Fruit fly (Drosophila melanogaster) whole organism, embryonic: ENCODE results near the gene Bem46.

Experiments
- Atf6 ChIP-seq: fragments of 200-800 bp; sonication (Bioruptor generic); IDR thresholded peaks from 2 replicates; pipeline ENCODE4 v1.3.6; 2022; ENCODE audit warnings: missing biosample characterization, missing genetic modification characterization
- Blimp-1 ChIP-seq: fragments of 200-800 bp; sonication (Bioruptor generic); optimal IDR thresholded peaks from 3 replicates; lab custom pipeline; 2018; ENCODE audit warnings: missing biosample characterization, missing genetic modification characterization, mild to moderate bottlenecking, moderate library complexity, missing genetic modification reagents
- CG10565 ChIP-seq: fragments of 200-800 bp; sonication (Bioruptor generic); optimal IDR thresholded peaks from 3 replicates; lab custom pipeline; 2016; ENCODE audit warnings: missing biosample characterization, mild to moderate bottlenecking, missing genetic modification characterization
- CG11695 ChIP-seq: fragments of 200-800 bp; sonication (Bioruptor generic); IDR thresholded peaks from 3 replicates; pipeline ENCODE4 v1.3.6; 2022; ENCODE audit warnings: missing biosample characterization, missing genetic modification characterization
- CG12104 ChIP-seq: fragments of 200-800 bp; sonication (Bioruptor generic); optimal IDR thresholded peaks from 3 replicates; lab custom pipeline; 2016; ENCODE audit warnings: missing biosample characterization, missing genetic modification characterization
- CG12236 ChIP-seq: fragments of 200-800 bp; sonication (Bioruptor generic); optimal IDR thresholded peaks from 2 replicates; lab custom pipeline; 2016; ENCODE audit warnings: missing biosample characterization, missing genetic modification characterization
- CG14441 ChIP-seq: fragments of 200-800 bp; sonication (Bioruptor generic); IDR thresholded peaks from 2 replicates; pipeline ENCODE4 v1.3.6; 2022; ENCODE audit warnings: missing biosample characterization, missing genetic modification characterization
- CG1603 ChIP-seq: fragments of 200-800 bp; sonication (Bioruptor generic); optimal IDR thresholded peaks from 2 replicates; lab custom pipeline; 2019; ENCODE audit warnings: missing biosample characterization, mild to moderate bottlenecking, missing genetic modification characterization, moderate library complexity
- CG17359 ChIP-seq: fragments of 200-800 bp; sonication (Bioruptor generic); optimal IDR thresholded peaks from 3 replicates; lab custom pipeline; 2018; ENCODE audit warnings: missing biosample characterization, mild to moderate bottlenecking, missing genetic modification characterization, moderate library complexity
- CG18599 ChIP-seq: fragments of 200-800 bp; sonication (Bioruptor generic); optimal IDR thresholded peaks from 3 replicates; lab custom pipeline; 2017; ENCODE audit warnings: missing biosample characterization, missing genetic modification characterization, mild to moderate bottlenecking, moderate library complexity, missing genetic modification reagents
- CG18764 ChIP-seq: fragments of 200-800 bp; sonication (Bioruptor generic); optimal IDR thresholded peaks from 3 replicates; lab custom pipeline; 2016; ENCODE audit warnings: missing biosample characterization, missing genetic modification characterization
- CG32532 ChIP-seq: fragments of 200-800 bp; sonication (Bioruptor generic); IDR thresholded peaks from 2 replicates; pipeline ENCODE4 v1.3.6; 2022; ENCODE audit warnings: missing biosample characterization, missing genetic modification characterization
- CG6689 ChIP-seq: fragments of 200-800 bp; sonication (Bioruptor generic); IDR thresholded peaks from 2 replicates; pipeline ENCODE4 v1.3.6; 2022; ENCODE audit warnings: missing biosample characterization, missing genetic modification characterization
- CG7556 ChIP-seq: fragments of 200-800 bp; sonication (Bioruptor generic); optimal IDR thresholded peaks from 2 replicates; lab custom pipeline; 2017; ENCODE audit warnings: missing biosample characterization, mild to moderate bottlenecking, missing genetic modification characterization
- CG9932 ChIP-seq: fragments of 200-800 bp; sonication (Bioruptor generic); IDR thresholded peaks from 2 replicates; pipeline ENCODE4 v1.3.6; 2022; ENCODE audit warnings: missing biosample characterization, missing genetic modification characterization
- D19A ChIP-seq: fragments of 200-800 bp; optimal IDR thresholded peaks from 3 replicates; lab custom pipeline; 2019; ENCODE audit warnings: missing biosample characterization, mild to moderate bottlenecking, missing genetic modification characterization, moderate library complexity
- Drgx ChIP-seq: fragments of 200-800 bp; sonication (Bioruptor generic); IDR thresholded peaks from 2 replicates; pipeline ENCODE4 v1.3.6; 2022; ENCODE audit warnings: missing biosample characterization, missing genetic modification characterization
- Fer1 ChIP-seq: fragments of 200-800 bp; sonication (Bioruptor generic); optimal IDR thresholded peaks from 2 replicates; lab custom pipeline; 2017; ENCODE audit warnings: missing biosample characterization, mild to moderate bottlenecking, missing genetic modification characterization
- GATAe ChIP-seq: fragments of 200-800 bp; sonication (Bioruptor generic); conservative IDR thresholded peaks from 2 replicates; pipeline ENCODE4 v1.3.6; 2022; ENCODE audit warnings: missing biosample characterization, missing genetic modification characterization
- HLH3B ChIP-seq: fragments of 200-800 bp; sonication (Bioruptor generic); IDR thresholded peaks from 2 replicates; pipeline ENCODE4 v1.3.6; 2022; ENCODE audit warnings: missing biosample characterization, missing genetic modification characterization
- Hmr ChIP-seq: fragments of 200-800 bp; sonication (Bioruptor generic); optimal IDR thresholded peaks from 3 replicates; lab custom pipeline; 2017; ENCODE audit warnings: mild to moderate bottlenecking, missing biosample characterization, missing genetic modification reagents, missing genetic modification characterization
- Med ChIP-seq: fragments of 200-800 bp; sonication (Bioruptor generic); peaks from one replicate; lab custom pipeline; 2016; ENCODE audit warnings: missing biosample characterization, missing genetic modification characterization, mild to moderate bottlenecking, inconsistent platforms, moderate library complexity
- Mes4 ChIP-seq: fragments of 200-800 bp; sonication (Bioruptor generic); optimal IDR thresholded peaks from 2 replicates; lab custom pipeline; 2016; ENCODE audit warnings: missing biosample characterization, missing genetic modification characterization
- Optix ChIP-seq: fragments of 200-800 bp; sonication (Bioruptor generic); IDR thresholded peaks from 3 replicates; pipeline ENCODE4 v1.3.6; 2022; ENCODE audit warnings: missing biosample characterization, missing genetic modification characterization
- PHDP ChIP-seq: fragments of 200-800 bp; sonication (Bioruptor generic); optimal IDR thresholded peaks from 3 replicates; lab custom pipeline; 2018; ENCODE audit warnings: missing biosample characterization, mild to moderate bottlenecking, missing genetic modification characterization, moderate library complexity
- Sry-δ ChIP-seq: fragments of 200-800 bp; sonication (Bioruptor generic); optimal IDR thresholded peaks from 2 replicates; lab custom pipeline; 2016; ENCODE audit warnings: missing biosample characterization, missing genetic modification characterization
- Xrp1 ChIP-seq: fragments of 200-800 bp; sonication (Bioruptor generic); IDR thresholded peaks from 2 replicates; pipeline ENCODE4 v1.3.6; 2022; ENCODE audit warnings: missing biosample characterization, missing genetic modification characterization
- bsh ChIP-seq, 2 experiments: fragments of 200-800 bp; sonication (Bioruptor generic); optimal IDR thresholded peaks; 2 replicates each; lab custom pipeline; 2017 to 2018; ENCODE audit warnings: mild to moderate bottlenecking in 2 of 2, missing biosample characterization in 2 of 2, missing genetic modification characterization in 2 of 2, moderate library complexity in 1 of 2
- caup ChIP-seq: fragments of 200-800 bp; sonication (Bioruptor generic); optimal IDR thresholded peaks from 3 replicates; lab custom pipeline; 2017; ENCODE audit warnings: missing biosample characterization, mild to moderate bottlenecking, missing genetic modification characterization, moderate library complexity; ENCODE audit not compliant: severe bottlenecking
- ci ChIP-seq: fragments of 200-800 bp; sonication (Bioruptor generic); IDR thresholded peaks from 3 replicates; pipeline ENCODE4 v1.3.6; 2022; ENCODE audit warnings: missing biosample characterization, missing genetic modification characterization
- dpn ChIP-seq, 2 experiments: fragments of 200-800 bp; sonication (Bioruptor generic); optimal IDR thresholded peaks; 3 replicates each; lab custom pipeline; 2016; ENCODE audit warnings: missing biosample characterization in 2 of 2, missing genetic modification characterization in 2 of 2
- dysf ChIP-seq: fragments of 200-800 bp; sonication (Bioruptor generic); IDR thresholded peaks from 3 replicates; pipeline ENCODE4 v1.3.6; 2022; ENCODE audit warnings: missing biosample characterization, missing genetic modification characterization
- fd64A ChIP-seq: fragments of 200-800 bp; sonication (Bioruptor generic); optimal IDR thresholded peaks from 3 replicates; lab custom pipeline; 2018; ENCODE audit warnings: missing biosample characterization, mild to moderate bottlenecking, missing genetic modification characterization
- fd96Cb ChIP-seq: fragments of 200-800 bp; sonication (Bioruptor generic); optimal IDR thresholded peaks from 2 replicates; lab custom pipeline; 2018; ENCODE audit warnings: missing biosample characterization, mild to moderate bottlenecking, missing genetic modification characterization, moderate library complexity
- gsb-n ChIP-seq: fragments of 200-800 bp; sonication (Bioruptor generic); optimal IDR thresholded peaks from 3 replicates; lab custom pipeline; 2018; ENCODE audit warnings: missing biosample characterization, mild to moderate bottlenecking, missing genetic modification characterization
- hkb ChIP-seq, 2 experiments: fragments of 200-800 bp in 1 of 2; fragments of >200 bp in 1 of 2; sonication (Bioruptor generic) in 1 of 2; IDR thresholded peaks in 1 of 2; optimal IDR thresholded peaks in 1 of 2; 2 replicates each; pipeline versions ENCODE4 v1.3.6 to Lab custom; 2017 to 2022; ENCODE audit warnings: missing biosample characterization in 1 of 2, missing genetic modification characterization in 1 of 2
- ind ChIP-seq: fragments of 200-800 bp; sonication (Bioruptor generic); optimal IDR thresholded peaks from 3 replicates; lab custom pipeline; 2016; ENCODE audit warnings: missing biosample characterization, missing genetic modification characterization
- lab ChIP-seq: fragments of 200-800 bp; sonication (Bioruptor generic); optimal IDR thresholded peaks from 3 replicates; lab custom pipeline; 2017; ENCODE audit warnings: missing biosample characterization, missing genetic modification characterization, mild to moderate bottlenecking, moderate library complexity, missing genetic modification reagents
- lilli ChIP-seq: fragments of 200-800 bp; sonication (Bioruptor generic); optimal IDR thresholded peaks from 3 replicates; lab custom pipeline; 2016; ENCODE audit warnings: missing biosample characterization, missing genetic modification characterization
- lmd ChIP-seq: fragments of 200-800 bp; sonication (Bioruptor generic); IDR thresholded peaks from 2 replicates; pipeline ENCODE4 v1.3.6; 2022; ENCODE audit warnings: missing biosample characterization, missing genetic modification characterization
- phol ChIP-seq: fragments of 200-800 bp; sonication (Bioruptor generic); optimal IDR thresholded peaks from 3 replicates; lab custom pipeline; 2018; ENCODE audit warnings: missing biosample characterization, mild to moderate bottlenecking, missing genetic modification characterization, moderate library complexity
- prd ChIP-seq, 3 experiments: fragments of >200 bp in 2 of 3; fragments of 200-800 bp in 1 of 3; sonication (Bioruptor generic) in 1 of 3; optimal IDR thresholded peaks in 2 of 3; IDR thresholded peaks in 1 of 3; 2 replicates in 2 of 3; 3 replicates in 1 of 3; pipeline versions ENCODE4 v1.3.6 to Lab custom; 2017 to 2022; ENCODE audit warnings: missing biosample characterization in 1 of 3, missing genetic modification characterization in 1 of 3
- sob ChIP-seq: fragments of 200-800 bp; sonication (Bioruptor generic); IDR thresholded peaks from 2 replicates; pipeline ENCODE4 v1.3.6; 2022; ENCODE audit warnings: missing biosample characterization, missing genetic modification characterization
- tgo ChIP-seq: fragments of 200-800 bp; sonication (Bioruptor generic); IDR thresholded peaks from 3 replicates; pipeline ENCODE4 v1.3.6; 2022; ENCODE audit warnings: missing biosample characterization, missing genetic modification characterization
- tin ChIP-seq: fragments of 200-800 bp; sonication (Bioruptor generic); optimal IDR thresholded peaks from 3 replicates; lab custom pipeline; 2016; ENCODE audit warnings: missing biosample characterization, missing genetic modification characterization
- toy ChIP-seq: fragments of 200-800 bp; sonication (Bioruptor generic); IDR thresholded peaks from 2 replicates; pipeline ENCODE4 v1.3.6; 2022; ENCODE audit warnings: missing biosample characterization, missing genetic modification characterization
- tx ChIP-seq: fragments of 200-800 bp; sonication (Bioruptor generic); optimal IDR thresholded peaks from 2 replicates; lab custom pipeline; 2016; ENCODE audit warnings: missing biosample characterization, missing genetic modification characterization

Bem46 gene

dm6 chr2L:2939698-2940097 is 48.2 kb upstream of the Bem46 start:
- TF ChIP-seq tx (GFP tag; lab: Kevin White, UChicago) = no peak
- peak; percentile 64 for TF ChIP-seq D19A (tag; lab: Kevin White, UChicago)
- TF ChIP-seq, all 482 proteins: peak for 1

dm6 chr2L:2941353-2941752 is 46.6 kb upstream of the Bem46 start:
- TF ChIP-seq CG12236 (GFP tag; lab: Kevin White, UChicago) (no peak), CG18599 (GFP tag; lab: Kevin White, UChicago) (peak; percentile 63), tin (no peak), HLH3B (GFP tag; lab: Robert Waterston, UW) (0 out of 2 replicates have a peak, but pooled peaks have one; percentile 8), GATAe (GFP tag; lab: Robert Waterston, UW) (no peak), lmd (GFP tag; lab: Robert Waterston, UW) (peak; percentile 25; the same call in 1 of the 2 replicates), toy (no peak), fd64A (GFP tag; lab: Kevin White, UChicago) (no peak), Mes4 (GFP tag; lab: Kevin White, UChicago) (no peak), CG11695 (GFP tag; lab: Robert Waterston, UW) (0 out of 3 replicates have a peak, but pooled peaks have one; percentile 19), Blimp-1 (no peak), ind (peak; percentile 3), bsh (GFP tag; optimal IDR thresholded peaks at IDR 0.05; lab: Kevin White, UChicago) (peak in 1 of 2 experiments; percentile 28), Med (GFP tag; lab: Kevin White, UChicago) (peak; percentile 51), Sry-δ (GFP tag; lab: Kevin White, UChicago) (no peak), caup (GFP tag; lab: Kevin White, UChicago) (peak; percentile 42), tgo (GFP tag; lab: Robert Waterston, UW) (0 out of 3 replicates have a peak, but pooled peaks have one; percentile 13), ci (GFP tag; lab: Robert Waterston, UW) (0 out of 3 replicates have a peak, but pooled peaks have one; percentile 11), Drgx (GFP tag; lab: Robert Waterston, UW) (no peak), dysf (GFP tag; lab: Robert Waterston, UW) (peak; percentile 54; the same call in 2 of the 3 replicates), CG12104 (GFP tag; lab: Kevin White, UChicago) (no peak), CG6689 (GFP tag; lab: Robert Waterston, UW) (no peak), CG7556 (GFP tag; lab: Kevin White, UChicago) (peak; percentile 33), CG32532 (0 out of 2 replicates have a peak, but pooled peaks have one; percentile 24), lilli (GFP tag; lab: Kevin White, UChicago) (peak; percentile 50), CG17359 (tag; lab: Kevin White, UChicago) (peak; percentile 24), phol (tag; lab: Kevin White, UChicago) (peak; percentile 5), Hmr (peak; percentile 49), dpn (GFP tag; optimal IDR thresholded peaks at IDR 0.05; lab: Kevin White, UChicago) (peak in 1 of 2 experiments; percentile 8), hkb (optimal IDR thresholded peaks at IDR 0.05; lab: Kevin White, UChicago) (no peak), hkb (GFP tag; IDR thresholded peaks at IDR 0.05; lab: Robert Waterston, UW) (0 out of 2 replicates have a peak, but pooled peaks have one; percentile 31), gsb-n (no peak), PHDP (tag; lab: Kevin White, UChicago) (peak; percentile 3), prd (optimal IDR thresholded peaks at IDR 0.05; lab: Kevin White, UChicago) (no peak), prd (GFP tag; IDR thresholded peaks at IDR 0.05; lab: Robert Waterston, UW) (peak; percentile 44; the same call in 1 of the 3 replicates), Xrp1 (GFP tag; lab: Robert Waterston, UW) (peak; percentile 38; the same call in 1 of the 2 replicates), CG1603 (tag; lab: Kevin White, UChicago) (peak; percentile 27), lab (GFP tag; lab: Kevin White, UChicago) (peak; percentile 57), fd96Cb (peak; percentile 8), CG9932 (GFP tag; lab: Robert Waterston, UW) (peak; percentile 28; the same call in 1 of the 2 replicates), CG10565 (no peak), sob (peak; percentile 13; the same call in 1 of the 2 replicates), Fer1 (GFP tag; lab: Kevin White, UChicago) (peak; percentile 28), CG18764 (GFP tag; lab: Kevin White, UChicago) (no peak), Optix (no peak), Atf6 (0 out of 2 replicates have a peak, but pooled peaks have one; percentile 21), CG14441 (peak; percentile 22; the same call in 1 of the 2 replicates)
